Fruit fly (Drosophila melanogaster): ENCODE results near the gene CG15414.

The CG15414 gene

dm6 chr2L:3465426-3465825 lies 25.4 kb downstream of the CG15414 start:
- TF ChIP-seq CG8478 (optimal IDR thresholded peaks at IDR 0.05), result no peak
- TF ChIP-seq usp (GFP tag; optimal IDR thresholded peaks at IDR 0.05), result no peak

DNA sequence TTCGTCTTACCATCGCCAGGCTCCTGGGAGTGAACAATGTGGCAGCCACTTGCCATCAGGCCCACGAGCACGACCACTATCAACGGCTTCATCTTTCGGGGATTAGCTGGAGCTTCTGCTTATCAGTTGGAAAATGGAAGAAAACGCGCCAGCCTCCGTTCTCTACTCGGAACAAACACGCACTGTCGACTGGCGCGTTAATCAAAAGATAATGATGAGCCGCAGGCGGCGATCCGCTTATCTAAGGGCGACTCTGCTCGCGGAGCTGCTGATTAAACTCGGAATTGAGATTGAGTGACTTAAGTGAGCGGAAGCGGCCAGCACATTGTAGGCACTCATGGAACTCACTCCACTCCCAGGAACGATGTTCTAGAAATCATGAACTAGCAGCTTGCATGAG lies 29.1 kb downstream of the CG15414 start, which contains the start of gene CG3246:
Gene CG3246, minus strand, starts transcription at position 193 of the 400 bp plus-strand sequence.
- TF ChIP-seq EcR (GFP tag; optimal IDR thresholded peaks at IDR 0.05) (no peak), pan (optimal IDR thresholded peaks at IDR 0.05) (no peak), CG8478 (optimal IDR thresholded peaks at IDR 0.05) (no peak), psq (optimal IDR thresholded peaks at IDR 0.05) (no peak), Dll (optimal IDR thresholded peaks at IDR 0.05) (no peak), usp (GFP tag; optimal IDR thresholded peaks at IDR 0.05) (no peak)

DNA sequence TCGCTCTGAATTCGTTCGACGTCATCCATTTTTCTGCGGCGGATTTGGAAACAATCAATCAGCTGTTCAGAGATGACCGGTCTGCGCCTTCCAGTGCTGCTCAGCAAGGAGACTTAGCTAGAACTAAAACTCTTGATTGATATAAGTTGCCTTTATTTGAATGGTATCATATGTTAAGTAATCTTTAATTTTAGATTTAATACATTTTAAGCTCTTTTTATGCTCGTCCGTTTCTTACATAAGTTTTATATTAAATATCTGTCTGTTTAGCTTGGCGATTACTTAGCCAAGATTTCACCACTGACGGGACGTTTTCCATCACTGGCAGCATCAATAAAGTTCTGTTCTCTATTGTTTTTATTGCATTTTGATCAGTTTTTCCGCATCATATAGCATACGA lies 33.9 kb downstream of the CG15414 start, which contains the start of the genes Cog3 and Sec5:
Gene Cog3, minus strand, starts transcription at position 58 of the 400 bp plus-strand sequence.
Gene Sec5, plus strand, starts transcription at position 296 of the 400 bp plus-strand sequence.
- TF ChIP-seq CG8478 (optimal IDR thresholded peaks at IDR 0.05) (no peak), pan (optimal IDR thresholded peaks at IDR 0.05) (no peak), psq (optimal IDR thresholded peaks at IDR 0.05) (no peak), Dll (optimal IDR thresholded peaks at IDR 0.05) (no peak), EcR (GFP tag; optimal IDR thresholded peaks at IDR 0.05) (no peak)

- TF ChIP-seq pan (optimal IDR thresholded peaks at IDR 0.05) (no peak), CG8478 (optimal IDR thresholded peaks at IDR 0.05) (no peak), Dll (optimal IDR thresholded peaks at IDR 0.05) (no peak), usp (GFP tag; optimal IDR thresholded peaks at IDR 0.05) (no peak), EcR (GFP tag; optimal IDR thresholded peaks at IDR 0.05) (no peak)
Observed at dm6 chr2L:3452286-3452685, 38.6 kb downstream of the CG15414 start, which contains the start of gene CG12795. CG12795 (plus strand) TSS chr2L:3452466.

dm6 chr2L:3449555-3450320 lies 41.1 kb downstream of the CG15414 start, which contains the start of gene Snx1:
Snx1 (plus strand) TSS chr2L:3449683.
- TF ChIP-seq psq (optimal IDR thresholded peaks at IDR 0.05) (no peak), pan (optimal IDR thresholded peaks at IDR 0.05) (no peak), EcR (GFP tag; optimal IDR thresholded peaks at IDR 0.05) (no peak), CG8478 (optimal IDR thresholded peaks at IDR 0.05) (no peak), usp (GFP tag; optimal IDR thresholded peaks at IDR 0.05) (no peak), Dll (optimal IDR thresholded peaks at IDR 0.05) (no peak)

- TF ChIP-seq usp (GFP tag; optimal IDR thresholded peaks at IDR 0.05) (no peak), CG8478 (optimal IDR thresholded peaks at IDR 0.05) (no peak), psq (optimal IDR thresholded peaks at IDR 0.05) (no peak), pan (optimal IDR thresholded peaks at IDR 0.05) (no peak)
Observed at dm6 chr2L:3445655-3446054, 45.2 kb downstream of the CG15414 start, which contains the start of gene CG2772. CG2772 (plus strand) TSS chr2L:3445992.

dm6 chr2L:3444789-3445188 lies 46.1 kb downstream of the CG15414 start:
- TF ChIP-seq CG8478 (optimal IDR thresholded peaks at IDR 0.05), result no peak
- TF ChIP-seq EcR (GFP tag; optimal IDR thresholded peaks at IDR 0.05), result no peak
- TF ChIP-seq pan (optimal IDR thresholded peaks at IDR 0.05), result no peak
- TF ChIP-seq Dll (optimal IDR thresholded peaks at IDR 0.05), result no peak
- TF ChIP-seq psq (optimal IDR thresholded peaks at IDR 0.05), result no peak
- TF ChIP-seq usp (GFP tag; optimal IDR thresholded peaks at IDR 0.05), result no peak

- TF ChIP-seq EcR (GFP tag; optimal IDR thresholded peaks at IDR 0.05), result no peak
- TF ChIP-seq usp (GFP tag; optimal IDR thresholded peaks at IDR 0.05), result no peak
- TF ChIP-seq psq (optimal IDR thresholded peaks at IDR 0.05), result no peak
- no peak for TF ChIP-seq Dll (optimal IDR thresholded peaks at IDR 0.05)
- TF ChIP-seq pan (optimal IDR thresholded peaks at IDR 0.05), result no peak
- TF ChIP-seq CG8478 (optimal IDR thresholded peaks at IDR 0.05), result no peak
Observed at dm6 chr2L:3441673-3442072, 49.2 kb downstream of the CG15414 start.

dm6 chr2L:3441158-3441557 lies 49.7 kb downstream of the CG15414 start:
- TF ChIP-seq pan (optimal IDR thresholded peaks at IDR 0.05) (no peak), EcR (GFP tag; optimal IDR thresholded peaks at IDR 0.05) (no peak), Dll (optimal IDR thresholded peaks at IDR 0.05) (no peak), CG8478 (optimal IDR thresholded peaks at IDR 0.05) (no peak), psq (optimal IDR thresholded peaks at IDR 0.05) (no peak), usp (GFP tag; optimal IDR thresholded peaks at IDR 0.05) (no peak)

dm6 chr2L:3440322-3440721 lies 50.5 kb downstream of the CG15414 start:
- TF ChIP-seq Dll (optimal IDR thresholded peaks at IDR 0.05) (no peak), pan (optimal IDR thresholded peaks at IDR 0.05) (no peak), EcR (GFP tag; optimal IDR thresholded peaks at IDR 0.05) (no peak), psq (optimal IDR thresholded peaks at IDR 0.05) (no peak), CG8478 (optimal IDR thresholded peaks at IDR 0.05) (no peak), usp (GFP tag; optimal IDR thresholded peaks at IDR 0.05) (no peak)

DNA sequence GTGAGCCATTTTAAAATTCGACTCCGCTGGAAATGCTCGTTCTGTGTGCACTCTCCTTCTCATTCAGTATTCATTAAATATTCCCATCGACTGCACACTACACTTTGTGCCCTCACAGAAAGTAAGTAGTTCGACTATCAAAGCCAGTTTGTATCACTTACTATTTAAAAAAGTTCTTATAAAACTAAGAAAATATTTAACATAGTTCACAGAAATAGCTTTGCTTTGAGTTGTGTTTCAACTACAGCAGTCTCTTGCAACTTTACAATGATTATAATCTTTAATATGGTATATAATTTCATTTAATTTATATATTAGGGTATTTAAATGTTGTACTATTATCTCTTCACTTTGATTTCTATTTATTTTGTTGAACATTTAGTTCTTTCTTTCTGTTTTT lies 51.4 kb downstream of the CG15414 start:
- TF ChIP-seq EcR (GFP tag; optimal IDR thresholded peaks at IDR 0.05) (no peak), CG8478 (optimal IDR thresholded peaks at IDR 0.05) (no peak), psq (optimal IDR thresholded peaks at IDR 0.05) (no peak)

DNA sequence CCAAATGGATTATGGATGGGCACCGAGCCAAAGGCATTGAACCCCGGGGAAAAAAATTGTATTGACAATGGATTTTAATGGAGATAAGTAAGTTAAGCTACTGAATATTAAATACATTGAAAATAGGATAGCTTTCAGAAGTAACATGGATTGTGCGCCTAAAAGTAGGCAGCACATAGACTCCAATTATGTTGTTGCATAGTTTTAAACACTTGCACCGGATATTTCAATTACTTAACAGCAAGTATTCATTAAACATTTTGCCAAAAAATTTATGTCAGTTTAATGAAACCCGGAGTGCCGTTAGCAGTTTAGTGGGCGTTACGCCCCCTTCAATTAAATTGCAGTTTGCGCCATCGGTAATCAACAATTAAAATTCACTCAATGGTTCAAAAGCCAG lies 52.8 kb downstream of the CG15414 start:
- TF ChIP-seq usp (GFP tag; optimal IDR thresholded peaks at IDR 0.05) (no peak), pan (optimal IDR thresholded peaks at IDR 0.05) (no peak), EcR (GFP tag; optimal IDR thresholded peaks at IDR 0.05) (no peak), psq (optimal IDR thresholded peaks at IDR 0.05) (no peak), CG8478 (optimal IDR thresholded peaks at IDR 0.05) (no peak)

DNA sequence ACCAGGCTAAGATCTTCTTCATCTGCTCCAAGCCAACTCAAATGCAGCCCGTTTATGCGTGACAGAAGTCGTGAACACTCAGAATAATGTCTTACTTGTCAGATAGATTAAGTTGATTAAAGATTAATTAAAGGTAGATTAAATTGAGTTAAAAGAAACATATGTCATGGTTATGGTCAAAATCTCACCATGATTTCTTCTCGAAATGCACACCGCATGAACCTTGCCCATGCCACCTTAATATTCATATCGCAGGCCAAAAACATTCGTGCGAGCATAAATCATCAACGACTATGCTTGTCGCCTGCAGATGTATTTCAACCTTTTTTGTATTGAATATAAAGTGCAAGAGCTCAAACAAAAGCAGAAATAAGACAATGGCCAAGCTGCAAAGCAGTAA lies 53.8 kb downstream of the CG15414 start:
- no peak for TF ChIP-seq psq (optimal IDR thresholded peaks at IDR 0.05)
- TF ChIP-seq CG8478 (optimal IDR thresholded peaks at IDR 0.05), result no peak
- TF ChIP-seq usp (GFP tag; optimal IDR thresholded peaks at IDR 0.05), result no peak
- no peak for TF ChIP-seq Dll (optimal IDR thresholded peaks at IDR 0.05)
- no peak for TF ChIP-seq EcR (GFP tag; optimal IDR thresholded peaks at IDR 0.05)
- no peak for TF ChIP-seq pan (optimal IDR thresholded peaks at IDR 0.05)
